Worm (Caenorhabditis elegans) whole organism, young adult: ENCODE measurements around the gene ears-2.

ENCODE experiments used
- B0035.1 ChIP-seq: sonication (generic microtip); optimal IDR thresholded peaks from 2 replicates; lab custom pipeline; 2016; ENCODE audit warnings: missing genetic modification characterization, mild to moderate bottlenecking, missing compliant biosample characterization, missing genotype, missing genetic modification reagents
- B0336.3 ChIP-seq: fragments of 200-800 bp; sonication (Bioruptor generic); IDR thresholded peaks from 2 replicates; pipeline ENCODE4 v1.3.6; 2022; ENCODE audit warnings: missing genetic modification characterization, missing compliant biosample characterization
- F33H1.4 ChIP-seq: fragments of 200-800 bp; sonication (Bioruptor generic); IDR thresholded peaks from 2 replicates; pipeline ENCODE4 v1.3.6; 2022; ENCODE audit warnings: missing genetic modification reagents, missing genetic modification characterization, missing compliant biosample characterization
- F39B2.1 ChIP-seq: fragments of 200-800 bp; sonication (Bioruptor generic); IDR thresholded peaks from 2 replicates; pipeline ENCODE4 v1.3.6; 2022; ENCODE audit warnings: missing genetic modification reagents, missing genetic modification characterization, missing compliant biosample characterization
- F49E8.2 ChIP-seq: sonication (generic microtip); optimal IDR thresholded peaks from 3 replicates; lab custom pipeline; 2017; ENCODE audit warnings: missing genetic modification characterization, mild to moderate bottlenecking, missing compliant biosample characterization, antibody characterized with exemption, moderate library complexity; ENCODE audit not compliant: insufficient read depth
- F52B5.7 ChIP-seq: sonication (generic microtip); optimal IDR thresholded peaks from 2 replicates; lab custom pipeline; 2016; ENCODE audit warnings: mild to moderate bottlenecking, missing genetic modification characterization, missing compliant biosample characterization
- K11D2.4 ChIP-seq: fragments of 200-800 bp; sonication (Bioruptor generic); IDR thresholded peaks from 2 replicates; pipeline ENCODE4 v1.3.6; 2022; ENCODE audit warnings: missing genetic modification reagents, missing genetic modification characterization, missing compliant biosample characterization
- Y53G8AR.9 ChIP-seq: fragments of 200-800 bp; sonication (Bioruptor generic); conservative IDR thresholded peaks from 2 replicates; pipeline ENCODE4 v1.3.6; 2022; ENCODE audit warnings: missing genetic modification reagents, missing genetic modification characterization, missing compliant biosample characterization
- Y56A3A.18 ChIP-seq: fragments of 200-800 bp; sonication (Bioruptor generic); IDR thresholded peaks from 2 replicates; pipeline ENCODE4 v1.3.6; 2022; ENCODE audit warnings: missing genetic modification reagents, missing genetic modification characterization, missing compliant biosample characterization
- Y95B8A.8 ChIP-seq: fragments of 200-800 bp; sonication (Bioruptor generic); IDR thresholded peaks from 2 replicates; pipeline ENCODE4 v1.3.6; 2022; ENCODE audit warnings: missing genetic modification reagents, missing genetic modification characterization, missing compliant biosample characterization
- ama-1 ChIP-seq, 3 experiments: fragments of 150-350 bp in 1 of 3; sonication (generic microtip) in 2 of 3; optimal IDR thresholded peaks; 2 replicates each; lab custom pipeline; 2014 to 2018; ENCODE audit warnings: missing biosample characterization in 2 of 3, missing genetic modification characterization in 2 of 3, missing genetic modification reagents in 2 of 3
- atf-7 ChIP-seq: sonication (generic microtip); optimal IDR thresholded peaks from 2 replicates; lab custom pipeline; 2017; ENCODE audit warnings: mild to moderate bottlenecking, missing genetic modification characterization, missing compliant biosample characterization
- attf-6 ChIP-seq: fragments of 200-800 bp; sonication (Bioruptor generic); IDR thresholded peaks from 2 replicates; pipeline ENCODE4 v1.3.6; 2022; ENCODE audit warnings: missing genetic modification reagents, missing genetic modification characterization, missing compliant biosample characterization
- ceh-100 ChIP-seq: fragments of 200-800 bp; sonication (Bioruptor generic); IDR thresholded peaks from 2 replicates; pipeline ENCODE4 v1.3.6; 2022; ENCODE audit warnings: missing genetic modification reagents, missing genetic modification characterization, missing compliant biosample characterization
- ceh-27 ChIP-seq: fragments of 200-800 bp; sonication (Bioruptor generic); optimal IDR thresholded peaks from 2 replicates; lab custom pipeline; 2018; ENCODE audit warnings: mild to moderate bottlenecking, missing genetic modification characterization, moderate library complexity, missing compliant biosample characterization
- egrh-3 ChIP-seq: fragments of 200-800 bp; sonication (Bioruptor generic); IDR thresholded peaks from 2 replicates; pipeline ENCODE4 v1.3.6; 2022; ENCODE audit warnings: missing genetic modification reagents, missing genetic modification characterization, missing compliant biosample characterization
- ekl-4 ChIP-seq: fragments of 200-800 bp; sonication (Bioruptor generic); IDR thresholded peaks from 2 replicates; pipeline ENCODE4 v1.3.6; 2022; ENCODE audit warnings: missing genetic modification reagents, missing genetic modification characterization, missing compliant biosample characterization
- ets-4 ChIP-seq: fragments of 200-800 bp; sonication (Bioruptor generic); optimal IDR thresholded peaks from 2 replicates; lab custom pipeline; 2018; ENCODE audit warnings: mild to moderate bottlenecking, missing genetic modification characterization, missing compliant biosample characterization
- hlh-12 ChIP-seq: sonication (generic microtip); optimal IDR thresholded peaks from 2 replicates; lab custom pipeline; 2016; ENCODE audit warnings: missing genetic modification characterization, missing compliant biosample characterization
- hmg-1.2 ChIP-seq: fragments of 200-800 bp; sonication (Bioruptor generic); IDR thresholded peaks from 2 replicates; pipeline ENCODE4 v1.3.6; 2022; ENCODE audit warnings: missing genetic modification reagents, missing genetic modification characterization, missing compliant biosample characterization
- hrde-1 ChIP-seq: sonication (generic microtip); optimal IDR thresholded peaks from 2 replicates; lab custom pipeline; 2016; ENCODE audit warnings: missing genetic modification characterization, mild to moderate bottlenecking, missing compliant biosample characterization, moderate library complexity, missing genotype, missing genetic modification reagents, borderline replicate concordance
- hsf-1 ChIP-seq: fragments of 200-800 bp; sonication (Bioruptor generic); IDR thresholded peaks from 2 replicates; pipeline ENCODE4 v1.3.6; 2022; ENCODE audit warnings: missing genetic modification reagents, missing genetic modification characterization, missing compliant biosample characterization
- lin-35 ChIP-seq, 3 experiments: fragments of 150-350 bp in 2 of 3; sonication (generic microtip) in 1 of 3; optimal IDR thresholded peaks; 2 replicates each; lab custom pipeline; 2014 to 2018; ENCODE audit warnings: missing biosample characterization in 3 of 3, missing genetic modification characterization in 3 of 3, missing genetic modification reagents in 3 of 3
- lin-40 ChIP-seq: sonication (generic microtip); optimal IDR thresholded peaks from 2 replicates; lab custom pipeline; 2016; ENCODE audit warnings: missing genetic modification characterization, mild to moderate bottlenecking, missing compliant biosample characterization, missing genotype, missing genetic modification reagents
- lsy-27 ChIP-seq: sonication (generic microtip); optimal IDR thresholded peaks from 2 replicates; lab custom pipeline; 2017; ENCODE audit warnings: missing genetic modification characterization, mild to moderate bottlenecking, missing compliant biosample characterization, antibody characterized with exemption, missing genotype, borderline replicate concordance; ENCODE audit not compliant: insufficient read depth
- madf-6 ChIP-seq: fragments of 200-800 bp; sonication (Bioruptor generic); IDR thresholded peaks from 2 replicates; pipeline ENCODE4 v1.3.6; 2022; ENCODE audit warnings: missing genetic modification reagents, missing genetic modification characterization, missing compliant biosample characterization
- madf-8 ChIP-seq: fragments of 200-800 bp; sonication (Bioruptor generic); conservative IDR thresholded peaks from 2 replicates; pipeline ENCODE4 v1.3.6; 2022; ENCODE audit warnings: missing genetic modification reagents, missing genetic modification characterization, missing compliant biosample characterization
- mcd-1 ChIP-seq: fragments of 200-800 bp; sonication (Bioruptor generic); IDR thresholded peaks from 2 replicates; pipeline ENCODE4 v1.3.6; 2022; ENCODE audit warnings: missing genetic modification reagents, missing genetic modification characterization, missing compliant biosample characterization
- mes-4 ChIP-seq: sonication (generic microtip); optimal IDR thresholded peaks from 2 replicates; lab custom pipeline; 2016; ENCODE audit warnings: missing genotype, missing genetic modification characterization, missing compliant biosample characterization
- nhr-120 ChIP-seq: fragments of 200-800 bp; sonication (Bioruptor generic); IDR thresholded peaks from 2 replicates; pipeline ENCODE4 v1.3.6; 2022; ENCODE audit warnings: missing genetic modification characterization, missing compliant biosample characterization
- rcor-1 ChIP-seq: fragments of 200-800 bp; sonication (Bioruptor generic); IDR thresholded peaks from 2 replicates; pipeline ENCODE4 v1.3.6; 2022; ENCODE audit warnings: missing genetic modification reagents, missing genetic modification characterization, missing compliant biosample characterization
- repo-1 ChIP-seq: sonication (generic microtip); optimal IDR thresholded peaks from 2 replicates; lab custom pipeline; 2017; ENCODE audit warnings: mild to moderate bottlenecking, missing genetic modification characterization, missing compliant biosample characterization
- snpc-1.1 ChIP-seq: sonication (generic microtip); optimal IDR thresholded peaks from 2 replicates; lab custom pipeline; 2017; ENCODE audit warnings: missing genetic modification characterization, mild to moderate bottlenecking, missing compliant biosample characterization, antibody characterized with exemption, moderate library complexity, missing genotype, missing genetic modification reagents; ENCODE audit not compliant: insufficient read depth
- snpc-1.3 ChIP-seq: sonication (generic microtip); optimal IDR thresholded peaks from 2 replicates; lab custom pipeline; 2017; ENCODE audit warnings: missing genetic modification characterization, mild to moderate bottlenecking, missing compliant biosample characterization, antibody characterized with exemption, moderate library complexity, missing genotype, missing genetic modification reagents; ENCODE audit not compliant: insufficient read depth
- snpc-3.4 ChIP-seq: sonication (generic microtip); optimal IDR thresholded peaks from 2 replicates; lab custom pipeline; 2017; ENCODE audit warnings: missing genetic modification characterization, mild to moderate bottlenecking, missing compliant biosample characterization, antibody characterized with exemption, moderate library complexity, missing genotype, missing genetic modification reagents
- snpc-4 ChIP-seq, 5 experiments: fragments of 150-350 bp in 1 of 5; sonication (generic microtip) in 4 of 5; optimal IDR thresholded peaks; 2 replicates each; lab custom pipeline; 2014 to 2018; ENCODE audit warnings: missing genetic modification characterization in 5 of 5, missing biosample characterization in 3 of 5, antibody characterized with exemption in 2 of 5, mild to moderate bottlenecking in 2 of 5, missing compliant biosample characterization in 2 of 5, missing genotype in 2 of 5, moderate library complexity in 2 of 5, missing genetic modification reagents in 1 of 5
- zfh-2 ChIP-seq: fragments of 200-800 bp; sonication (Bioruptor generic); conservative IDR thresholded peaks from 2 replicates; pipeline ENCODE4 v1.3.6; 2022; ENCODE audit warnings: missing genetic modification reagents, missing genetic modification characterization, missing compliant biosample characterization

Gene ears-2

ce11 chrIV:393409-393930 is 3.2 kb upstream of the ears-2 start, which contains the start of the genes T07A9.15 and nog-1 (continued):
- TF ChIP-seq ets-4: no peak
- peak; percentile 36; the same call in 1 of the 2 replicates for TF ChIP-seq mcd-1
- TF ChIP-seq F49E8.2: peak; percentile 63
- TF ChIP-seq B0336.3 (GFP tag; lab: Robert Waterston, UW): no peak
- TF ChIP-seq, all 124 proteins: peak for 19

DNA sequence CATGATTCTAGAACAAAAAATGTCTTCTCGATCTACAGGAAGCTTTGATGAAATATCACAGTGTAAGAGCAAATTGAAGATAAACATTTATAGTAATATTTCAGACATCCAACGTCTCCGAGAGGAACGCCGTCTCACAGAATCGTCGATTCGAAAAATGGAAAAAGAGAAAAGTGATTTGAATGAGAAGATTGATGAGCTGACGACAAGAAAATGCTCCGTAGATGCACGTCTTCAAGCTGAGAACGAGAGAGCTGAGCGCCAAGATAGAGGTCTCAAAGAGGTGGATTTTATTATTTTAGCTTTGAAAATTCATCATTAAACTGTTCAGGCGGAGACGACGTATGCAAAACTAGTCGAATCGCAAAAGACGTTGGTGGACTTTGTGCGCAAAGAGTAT is 2.2 kb downstream of the ears-2 start, which contains the start of gene ssna-1:
Gene ssna-1, plus strand, starts transcription at position 12 of the 400 bp plus-strand sequence.
- TF ChIP-seq Y95B8A.8: no peak
- TF ChIP-seq lsy-27 (tag; lab: Kevin White, UChicago): no peak

DNA sequence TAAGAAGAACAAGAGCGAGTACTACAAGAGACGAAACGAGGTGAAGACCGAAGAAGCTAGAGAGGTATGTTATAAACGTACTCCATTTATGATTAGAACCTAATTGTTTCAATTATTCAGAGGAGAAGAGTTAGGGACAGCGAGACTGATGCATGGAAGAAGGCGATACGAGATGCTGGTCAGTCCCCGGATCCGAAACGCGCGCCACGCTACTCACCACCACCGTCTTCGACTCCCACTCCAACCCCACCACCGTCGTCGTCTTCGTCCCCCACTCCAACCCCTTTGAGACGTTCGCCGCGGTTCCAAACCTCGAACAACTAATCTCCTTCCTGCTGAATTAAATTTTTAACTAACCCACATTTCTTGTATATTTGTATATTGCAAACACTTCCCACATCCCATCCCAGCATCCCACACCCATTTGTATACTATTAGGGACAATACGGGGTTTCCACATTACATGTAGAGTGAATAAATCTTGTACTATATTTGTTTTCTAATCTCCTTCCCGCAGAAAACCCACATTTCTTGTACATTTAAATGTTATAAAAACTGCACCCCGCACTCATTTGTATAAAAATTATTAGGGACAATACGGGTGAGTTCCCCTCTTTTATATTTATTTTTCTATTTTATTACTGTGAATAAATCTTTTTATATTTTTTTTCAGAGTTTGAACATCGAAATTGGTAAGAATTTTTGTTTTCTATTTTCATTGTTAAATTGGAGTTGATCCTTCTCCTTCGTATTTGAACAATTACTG is 2.8 kb downstream of the ears-2 start:
- TF ChIP-seq ekl-4 (GFP tag; lab: Robert Waterston, UW) (peak; percentile 32; the same call in 1 of the 2 replicates), ceh-100 (GFP tag; lab: Robert Waterston, UW) (0 out of 2 replicates have a peak, but pooled peaks have one; percentile 14), rcor-1 (GFP tag; lab: Robert Waterston, UW) (0 out of 2 replicates have a peak, but pooled peaks have one; percentile 30), egrh-3 (GFP tag; lab: Robert Waterston, UW) (peak; percentile 61; the same call in 1 of the 2 replicates), hrde-1 (peak; percentile 5), F52B5.7 (tag; lab: Kevin White, UChicago) (no peak), zfh-2 (GFP tag; lab: Robert Waterston, UW) (peak; percentile 76), hmg-1.2 (no peak; the same call in 1 of the 2 replicates), madf-6 (peak; percentile 25; the same call in 1 of the 2 replicates), snpc-3.4 (peak; percentile 42), hsf-1 (GFP tag; lab: Robert Waterston, UW) (0 out of 2 replicates have a peak, but pooled peaks have one; percentile 44), repo-1 (tag; lab: Kevin White, UChicago) (no peak), snpc-4 (GFP tag; optimal IDR thresholded peaks at IDR 0.05; lab: Kevin White, UChicago) (no peak), snpc-4 (tag; optimal IDR thresholded peaks at IDR 0.05; lab: Kevin White, UChicago) (peak in 1 of 4 experiments; percentile 10), K11D2.4 (GFP tag; lab: Robert Waterston, UW) (no peak), Y53G8AR.9 (GFP tag; lab: Robert Waterston, UW) (0 out of 2 replicates have a peak, but pooled peaks have one; percentile 12), madf-8 (0 out of 2 replicates have a peak, but pooled peaks have one; percentile 15), snpc-1.3 (tag; lab: Kevin White, UChicago) (peak; percentile 42), ama-1 (optimal IDR thresholded peaks at IDR 0.05; lab: Kevin White, UChicago) (no peak), ama-1 (GFP tag; optimal IDR thresholded peaks at IDR 0.05; lab: Kevin White, UChicago) (peak in 1 of 2 experiments; percentile 80), snpc-1.1 (no peak), atf-7 (tag; lab: Kevin White, UChicago) (no peak), nhr-120 (0 out of 2 replicates have a peak, but pooled peaks have one; percentile 45)

- TF ChIP-seq snpc-3.4: no peak
- no peak for TF ChIP-seq ceh-27 (GFP tag; lab: Kevin White, UChicago)
- peak; percentile 52 for TF ChIP-seq F49E8.2
- TF ChIP-seq attf-6: peak; percentile 59
- TF ChIP-seq hrde-1: peak; percentile 69
- no peak for TF ChIP-seq hlh-12
- no peak for TF ChIP-seq Y95B8A.8
- no peak for TF ChIP-seq F39B2.1 (GFP tag; lab: Robert Waterston, UW)
- TF ChIP-seq F52B5.7 (tag; lab: Kevin White, UChicago): no peak
- 0 out of 2 replicates have a peak, but pooled peaks have one; percentile 18 for TF ChIP-seq Y56A3A.18 (GFP tag; lab: Robert Waterston, UW)
- peak; percentile 43 for TF ChIP-seq repo-1 (tag; lab: Kevin White, UChicago)
- TF ChIP-seq B0035.1 (tag; lab: Kevin White, UChicago): no peak
- peak; percentile 11 for TF ChIP-seq mes-4 (tag; lab: Kevin White, UChicago)
- TF ChIP-seq lin-35 (GFP tag; optimal IDR thresholded peaks at IDR 0.05; lab: Kevin White, UChicago): peak in 1 of 3 experiments; percentile 53
- no peak for TF ChIP-seq madf-8
- no peak for TF ChIP-seq lin-40 (tag; lab: Kevin White, UChicago)
- TF ChIP-seq atf-7 (tag; lab: Kevin White, UChicago): peak; percentile 50
- TF ChIP-seq mcd-1: peak; percentile 37; the same call in 1 of the 2 replicates
- peak; percentile 25 for TF ChIP-seq F33H1.4 (GFP tag; lab: Robert Waterston, UW)
- peak; percentile 31 for TF ChIP-seq snpc-1.3 (tag; lab: Kevin White, UChicago)
Measured at ce11 chrIV:386576-386975, 3.7 kb downstream of the ears-2 start, which contains the start of gene T07A9.14. TSS of gene T07A9.14 (plus strand) at chrIV:386699.
